Worm (Caenorhabditis elegans) whole organism, L3 larva: ENCODE measurements around the gene sdc-2.

Experiments used
- egl-27 ChIP-seq: sonication (generic microtip); optimal IDR thresholded peaks from 4 replicates; lab custom pipeline; 2017; ENCODE audit warnings: missing biosample characterization, missing genetic modification reagents, missing genetic modification characterization
- nhr-237 ChIP-seq: fragments of 150-350 bp; optimal IDR thresholded peaks from 2 replicates; lab custom pipeline; 2014; ENCODE audit warnings: missing biosample characterization, missing genetic modification characterization
- nhr-77 ChIP-seq: fragments of 150-350 bp; optimal IDR thresholded peaks from 2 replicates; lab custom pipeline; 2014; ENCODE audit warnings: missing biosample characterization, missing genetic modification characterization

ce11 chrX:11499738-11500137, 22.8 kb upstream of the sdc-2 start, which contains the start of gene T25C12.3:
- TF ChIP-seq egl-27 (tag; lab: Kevin White, UChicago) (no peak), nhr-77 (tag; lab: Kevin White, UChicago) (no peak), nhr-237 (tag; lab: Kevin White, UChicago) (no peak)
